Comparison of ENCODE assay signal across 4 fruit fly cellular contexts in the genomic region with DNA sequence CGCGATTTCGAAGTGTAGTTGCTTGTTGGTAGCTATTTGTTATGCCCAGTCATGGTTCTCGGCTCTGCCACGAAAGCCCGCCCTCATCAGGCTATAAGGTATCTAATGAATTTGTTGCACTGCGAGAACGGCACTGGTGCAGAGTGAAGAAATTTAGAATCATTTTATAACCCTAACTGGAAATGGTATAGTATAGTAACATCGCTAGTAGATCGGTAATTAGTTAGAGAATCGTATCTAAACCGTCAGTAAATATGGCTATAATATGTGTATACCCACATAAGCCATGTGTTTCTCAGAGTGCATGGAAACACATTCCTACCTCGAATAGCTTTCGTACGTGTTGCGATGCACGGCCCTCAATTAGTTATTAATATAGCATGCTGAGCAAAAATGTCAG.
TF ChIP-seq lines count a peak whose summit lies in the region.

No protein-coding gene starts in this region.

- TF ChIP-seq CTCF in whole organism, embryonic (GFP tag; optimal IDR thresholded peaks at IDR 0.05; lab: Kevin White, UChicago) = no peak

TF ChIP-seq in whole organism, embryonic, 481 proteins besides CTCF, POLR2A, EP300 and RAD21:
- TF ChIP-seq bsh (GFP tag; optimal IDR thresholded peaks at IDR 0.05; lab: Kevin White, UChicago) (peak; percentile 13 to 60), D (optimal IDR thresholded peaks at IDR 0.05; lab: Kevin White, UChicago) (no peak), D (GFP tag; optimal IDR thresholded peaks at IDR 0.05; lab: Kevin White, UChicago) (no peak), CG12744 (GFP tag; optimal IDR thresholded peaks at IDR 0.05; lab: Kevin White, UChicago) (no peak), Blimp-1 (GFP tag; optimal IDR thresholded peaks at IDR 0.05; lab: Kevin White, UChicago) (peak; percentile 14), Ssrp (tag; optimal IDR thresholded peaks at IDR 0.05; lab: Kevin White, UChicago) (no peak), CG1603 (tag; optimal IDR thresholded peaks at IDR 0.05; lab: Kevin White, UChicago) (peak; percentile 0), crol (GFP tag; IDR thresholded peaks at IDR 0.05; lab: Robert Waterston, UW) (no peak), sd (tag; optimal IDR thresholded peaks at IDR 0.05; lab: Kevin White, UChicago) (peak; percentile 2), Med (GFP tag; lab: Kevin White, UChicago) (peak; percentile 47), Drgx (GFP tag; IDR thresholded peaks at IDR 0.05; lab: Robert Waterston, UW) (peak; percentile 78), psq (GFP tag; optimal IDR thresholded peaks at IDR 0.05; lab: Kevin White, UChicago) (no peak), sens (GFP tag; lab: Kevin White, UChicago) (peak; percentile 84), Gug (GFP tag; IDR thresholded peaks at IDR 0.05; lab: Robert Waterston, UW) (no peak)

TF ChIP-seq in whole organism, prepupa, 60 proteins besides CTCF, POLR2A, EP300 and RAD21 (continues in another document):
- TF ChIP-seq achi (GFP tag; optimal IDR thresholded peaks at IDR 0.05; lab: Kevin White, UChicago) (peak; percentile 74), CG4318 (GFP tag; optimal IDR thresholded peaks at IDR 0.05; lab: Kevin White, UChicago) (peak; percentile 44), Hr4 (GFP tag; optimal IDR thresholded peaks at IDR 0.05; lab: Kevin White, UChicago) (peak; percentile 64), Ets21C (GFP tag; optimal IDR thresholded peaks at IDR 0.05; lab: Kevin White, UChicago) (no peak), pdm3 (GFP tag; optimal IDR thresholded peaks at IDR 0.05; lab: Kevin White, UChicago) (peak; percentile 56), CG11902 (GFP tag; optimal IDR thresholded peaks at IDR 0.05; lab: Kevin White, UChicago) (no peak), CG3032 (tag; optimal IDR thresholded peaks at IDR 0.05; lab: Kevin White, UChicago) (peak; percentile 29), OdsH (GFP tag; optimal IDR thresholded peaks at IDR 0.05; lab: Kevin White, UChicago) (peak; percentile 61), CG6854 (GFP tag; optimal IDR thresholded peaks at IDR 0.05; lab: Kevin White, UChicago) (no peak), CG10631 (GFP tag; optimal IDR thresholded peaks at IDR 0.05; lab: Kevin White, UChicago) (peak; percentile 71), acj6 (GFP tag; optimal IDR thresholded peaks at IDR 0.05; lab: Kevin White, UChicago) (peak; percentile 63), Smox (GFP tag; optimal IDR thresholded peaks at IDR 0.05; lab: Kevin White, UChicago) (no peak), net (GFP tag; optimal IDR thresholded peaks at IDR 0.05; lab: Kevin White, UChicago) (peak; percentile 36), Lpt (GFP tag; optimal IDR thresholded peaks at IDR 0.05; lab: Kevin White, UChicago) (peak; percentile 60), dsx (GFP tag; optimal IDR thresholded peaks at IDR 0.05; lab: Kevin White, UChicago; ENCODE audit: poor library complexity, severe bottlenecking) (no peak), CG32006 (GFP tag; optimal IDR thresholded peaks at IDR 0.05; lab: Kevin White, UChicago) (peak; percentile 74), spab (GFP tag; optimal IDR thresholded peaks at IDR 0.05; lab: Kevin White, UChicago) (peak; percentile 13), CG6276 (GFP tag; optimal IDR thresholded peaks at IDR 0.05; lab: Kevin White, UChicago) (peak; percentile 45), CG16779 (tag; optimal IDR thresholded peaks at IDR 0.05; lab: Kevin White, UChicago) (no peak), CG6792 (GFP tag; optimal IDR thresholded peaks at IDR 0.05; lab: Kevin White, UChicago) (peak; percentile 27), Met (GFP tag; optimal IDR thresholded peaks at IDR 0.05; lab: Kevin White, UChicago) (peak; percentile 11), salr (GFP tag; optimal IDR thresholded peaks at IDR 0.05; lab: Kevin White, UChicago) (peak; percentile 22 to 73), CG8119 (GFP tag; IDR thresholded peaks at IDR 0.05; lab: Robert Waterston, UW) (peak; percentile 69), CG8319 (GFP tag; optimal IDR thresholded peaks at IDR 0.05; lab: Kevin White, UChicago) (peak; percentile 5), Hr39 (GFP tag; optimal IDR thresholded peaks at IDR 0.05; lab: Kevin White, UChicago) (peak; percentile 25)

TF ChIP-seq in whole organism, pupa, 21 proteins besides CTCF, POLR2A, EP300 and RAD21:
- no peak for TF ChIP-seq EcR (GFP tag; optimal IDR thresholded peaks at IDR 0.05; lab: Kevin White, UChicago)
- TF ChIP-seq CG9948 (tag; optimal IDR thresholded peaks at IDR 0.05; lab: Kevin White, UChicago) = peak; percentile 63
- no peak for TF ChIP-seq rn (GFP tag; IDR thresholded peaks at IDR 0.05; lab: Robert Waterston, UW)
- peak; percentile 80 for TF ChIP-seq CG8301 (tag; optimal IDR thresholded peaks at IDR 0.05; lab: Kevin White, UChicago)
- no peak for TF ChIP-seq Snoo (tag; optimal IDR thresholded peaks at IDR 0.05; lab: Kevin White, UChicago)
- TF ChIP-seq CG34367 (tag; optimal IDR thresholded peaks at IDR 0.05; lab: Kevin White, UChicago) = peak; percentile 44
- TF ChIP-seq CG8159 (tag; optimal IDR thresholded peaks at IDR 0.05; lab: Kevin White, UChicago) = peak; percentile 39
- no peak for TF ChIP-seq D1 (tag; optimal IDR thresholded peaks at IDR 0.05; lab: Kevin White, UChicago)
- TF ChIP-seq Ets98B (GFP tag; IDR thresholded peaks at IDR 0.05; lab: Robert Waterston, UW) = peak; percentile 17; the same call in 1 of the 2 replicates
- TF ChIP-seq CG32121 (GFP tag; IDR thresholded peaks at IDR 0.05; lab: Robert Waterston, UW) = peak; percentile 58
- TF ChIP-seq gl (tag; optimal IDR thresholded peaks at IDR 0.05; lab: Kevin White, UChicago) = no peak
- TF ChIP-seq CG10348 (GFP tag; IDR thresholded peaks at IDR 0.05; lab: Robert Waterston, UW) = no peak
- peak; percentile 85 for TF ChIP-seq CG14655 (GFP tag; optimal IDR thresholded peaks at IDR 0.05; lab: Kevin White, UChicago)
- TF ChIP-seq Pif1B (GFP tag; optimal IDR thresholded peaks at IDR 0.05; lab: Kevin White, UChicago) = peak; percentile 55
- peak; percentile 53 for TF ChIP-seq CG17806 (tag; optimal IDR thresholded peaks at IDR 0.05; lab: Kevin White, UChicago)
- TF ChIP-seq CG12605 (GFP tag; IDR thresholded peaks at IDR 0.05; lab: Robert Waterston, UW) = peak; percentile 56; the same call in 1 of the 2 replicates
- peak; percentile 56 for TF ChIP-seq Pif1A (GFP tag; optimal IDR thresholded peaks at IDR 0.05; lab: Kevin White, UChicago)
- TF ChIP-seq CG15710 (tag; optimal IDR thresholded peaks at IDR 0.05; lab: Kevin White, UChicago) = peak; percentile 35
- peak; percentile 80 for TF ChIP-seq CG4496 (GFP tag; IDR thresholded peaks at IDR 0.05; lab: Robert Waterston, UW)
- no peak for TF ChIP-seq CG13204 (GFP tag; optimal IDR thresholded peaks at IDR 0.05; lab: Kevin White, UChicago)
- TF ChIP-seq fd96Ca (GFP tag; IDR thresholded peaks at IDR 0.05; lab: Robert Waterston, UW) = no peak; the same call in 2 of the 3 replicates

TF ChIP-seq in whole organism, wandering third instar larva, 38 proteins besides CTCF, POLR2A, EP300 and RAD21:
- TF ChIP-seq N (GFP tag; optimal IDR thresholded peaks at IDR 0.05; lab: Kevin White, UChicago) (no peak), Jra (GFP tag; optimal IDR thresholded peaks at IDR 0.05; lab: Kevin White, UChicago) (no peak), foxo (GFP tag; optimal IDR thresholded peaks at IDR 0.05; lab: Kevin White, UChicago) (peak in 1 of 2 experiments; percentile 39), ey (GFP tag; optimal IDR thresholded peaks at IDR 0.05; lab: Kevin White, UChicago) (peak; percentile 43), dmrt93B (GFP tag; optimal IDR thresholded peaks at IDR 0.05; lab: Kevin White, UChicago) (no peak), fru (GFP tag; optimal IDR thresholded peaks at IDR 0.05; lab: Kevin White, UChicago) (peak; percentile 19), h (GFP tag; optimal IDR thresholded peaks at IDR 0.05; lab: Kevin White, UChicago) (peak; percentile 39)
TF ChIP-seq in whole organism, wandering third instar larva: peak in this region for 4.

Comparison
In these comparisons a context has a peak if more than half of its experiments do, and no peak if none do; other contexts are left out.
1. Of the 7 proteins assayed by ChIP-seq in both whole organism, embryonic and whole organism, prepupa: peak only in whole organism, embryonic: Blimp-1; only in whole organism, prepupa: Gug, Hr39 and Lpt; in both: none; in neither: 3.